Worm (Caenorhabditis elegans): ENCODE data around the gene cdo-1.
A peak's percentile ranks its signal among the peaks of the same experiment; 100 is the strongest.

Gene cdo-1

DNA sequence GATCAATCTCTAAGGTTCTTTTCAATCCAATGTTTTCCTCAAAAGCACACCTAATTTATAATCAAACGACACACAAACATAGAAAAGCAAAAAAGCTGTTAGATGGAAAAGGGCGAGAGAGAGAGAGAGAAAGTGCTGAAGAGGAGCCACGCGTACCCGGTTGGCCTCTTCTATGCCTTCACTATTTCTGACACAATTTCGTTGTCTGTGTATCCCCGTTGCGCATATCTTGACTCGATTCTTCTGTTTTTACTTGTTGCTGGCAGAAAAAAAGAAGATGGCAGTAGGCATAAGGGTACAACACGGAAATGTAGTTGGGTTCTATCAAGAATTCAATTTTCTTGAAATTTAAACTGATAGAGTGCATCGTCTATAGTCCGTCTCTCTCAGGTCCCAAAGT, 35.9 kb downstream of the cdo-1 start:
- TF ChIP-seq blmp-1 (tag; optimal IDR thresholded peaks at IDR 0.05; ENCODE audit: insufficient read depth) (peak; percentile 78), nhr-11 (tag; optimal IDR thresholded peaks at IDR 0.05) (no peak), nhr-6 (tag; optimal IDR thresholded peaks at IDR 0.05) (peak; percentile 70), egl-27 (tag; optimal IDR thresholded peaks at IDR 0.05) (peak; percentile 17), lin-11 (tag; optimal IDR thresholded peaks at IDR 0.05) (no peak), sem-4 (tag; optimal IDR thresholded peaks at IDR 0.05) (peak; percentile 64), F13H6.1 (tag; optimal IDR thresholded peaks at IDR 0.05) (peak; percentile 67), C34F6.9 (tag; optimal IDR thresholded peaks at IDR 0.05) (peak; percentile 82), nhr-237 (tag; optimal IDR thresholded peaks at IDR 0.05) (no peak), mbf-1 (tag; optimal IDR thresholded peaks at IDR 0.05) (no peak), nhr-23 (tag; optimal IDR thresholded peaks at IDR 0.05) (no peak), lin-39 (tag; optimal IDR thresholded peaks at IDR 0.05) (no peak), gmeb-1 (tag; optimal IDR thresholded peaks at IDR 0.05) (no peak), elt-3 (tag; optimal IDR thresholded peaks at IDR 0.05) (no peak), lsy-2 (tag; optimal IDR thresholded peaks at IDR 0.05) (peak; percentile 47 to 76), unc-62 (GFP tag; optimal IDR thresholded peaks at IDR 0.05) (no peak), nhr-77 (tag; optimal IDR thresholded peaks at IDR 0.05) (no peak), crh-2 (tag; optimal IDR thresholded peaks at IDR 0.05) (peak; percentile 92), ztf-11 (tag; optimal IDR thresholded peaks at IDR 0.05) (no peak), mdl-1 (tag; optimal IDR thresholded peaks at IDR 0.05) (peak; percentile 60 to 68), nhr-25 (tag; optimal IDR thresholded peaks at IDR 0.05) (peak; percentile 22), dmd-4 (tag; optimal IDR thresholded peaks at IDR 0.05) (no peak), peb-1 (tag; optimal IDR thresholded peaks at IDR 0.05) (no peak), R02D3.7 (tag; optimal IDR thresholded peaks at IDR 0.05) (no peak), skn-1 (tag; optimal IDR thresholded peaks at IDR 0.05) (no peak), ceh-16 (tag; optimal IDR thresholded peaks at IDR 0.05) (no peak), mab-5 (tag; optimal IDR thresholded peaks at IDR 0.05) (peak; percentile 59), zag-1 (tag; optimal IDR thresholded peaks at IDR 0.05) (peak; percentile 62), sma-9 (GFP tag; optimal IDR thresholded peaks at IDR 0.05) (peak; percentile 75), sma-9 (tag; optimal IDR thresholded peaks at IDR 0.05) (no peak), snpc-4 (tag; optimal IDR thresholded peaks at IDR 0.05) (no peak), ztf-1 (GFP tag; conservative IDR thresholded peaks at IDR 0.05) (no peak), nhr-21 (tag; optimal IDR thresholded peaks at IDR 0.05) (no peak), nhr-129 (tag; optimal IDR thresholded peaks at IDR 0.05) (peak; percentile 90), ceh-82 (tag; optimal IDR thresholded peaks at IDR 0.05) (no peak), unc-39 (tag; optimal IDR thresholded peaks at IDR 0.05) (peak; percentile 32), ama-1 (optimal IDR thresholded peaks at IDR 0.05) (no peak), nhr-10 (tag; optimal IDR thresholded peaks at IDR 0.05) (peak; percentile 55), fos-1 (tag; optimal IDR thresholded peaks at IDR 0.05) (peak; percentile 61), lin-13 (GFP tag; optimal IDR thresholded peaks at IDR 0.05) (peak; percentile 16), alr-1 (tag; optimal IDR thresholded peaks at IDR 0.05) (no peak), Y55F3AM.14 (GFP tag; optimal IDR thresholded peaks at IDR 0.05) (peak; percentile 49), unc-55 (GFP tag; optimal IDR thresholded peaks at IDR 0.05) (peak; percentile 62), ZK546.5 (tag; optimal IDR thresholded peaks at IDR 0.05) (no peak), nhr-12 (tag; optimal IDR thresholded peaks at IDR 0.05) (no peak), aly-2 (tag; optimal IDR thresholded peaks at IDR 0.05) (no peak), sma-3 (GFP tag; optimal IDR thresholded peaks at IDR 0.05) (no peak), ztf-4 (tag; optimal IDR thresholded peaks at IDR 0.05) (no peak), elt-1 (tag; optimal IDR thresholded peaks at IDR 0.05) (no peak)

Measured in whole organism, L2 larva.